Worm (Caenorhabditis elegans): ENCODE results near the gene kvs-4.

- TF ChIP-seq T26A5.8 (tag; optimal IDR thresholded peaks at IDR 0.05) = no peak
- TF ChIP-seq zfh-2 (GFP tag; conservative IDR thresholded peaks at IDR 0.05) = no peak
- TF ChIP-seq lin-35 (GFP tag; optimal IDR thresholded peaks at IDR 0.05) = no peak
- TF ChIP-seq bed-1 (GFP tag; IDR thresholded peaks at IDR 0.05) = no peak
- no peak for TF ChIP-seq lsl-1 (GFP tag; optimal IDR thresholded peaks at IDR 0.05)
- no peak for TF ChIP-seq ztf-28 (GFP tag; IDR thresholded peaks at IDR 0.05)
- no peak for TF ChIP-seq attf-3 (GFP tag; conservative IDR thresholded peaks at IDR 0.05)
- no peak for TF ChIP-seq gei-17 (GFP tag; optimal IDR thresholded peaks at IDR 0.05)
- TF ChIP-seq dpl-1 (GFP tag; optimal IDR thresholded peaks at IDR 0.05) = no peak
- TF ChIP-seq K12H6.12 (tag; optimal IDR thresholded peaks at IDR 0.05) = no peak
- TF ChIP-seq ceh-91 (GFP tag; IDR thresholded peaks at IDR 0.05) = no peak
- TF ChIP-seq nfya-1 (tag; optimal IDR thresholded peaks at IDR 0.05; ENCODE audit: borderline replicate concordance, insufficient read depth) = no peak
- no peak for TF ChIP-seq mcd-1 (GFP tag; IDR thresholded peaks at IDR 0.05)
- no peak for TF ChIP-seq snpc-1.1 (tag; optimal IDR thresholded peaks at IDR 0.05; ENCODE audit: insufficient read depth)
These were observed 30.8 kb upstream of the kvs-4 start for ce11 chrIII:10981555-10981954.
